Worm (Caenorhabditis elegans) whole organism, young adult: Measurements from ENCODE around the gene sand-1.

ENCODE experiments used
- B0019.2 ChIP-seq: fragments of 200-800 bp; sonication (Bioruptor generic); conservative IDR thresholded peaks from 2 replicates; pipeline ENCODE4 v1.3.6; 2022; ENCODE audit warnings: missing genetic modification reagents, missing genetic modification characterization, missing compliant biosample characterization
- B0261.1 ChIP-seq: sonication (generic microtip); optimal IDR thresholded peaks from 2 replicates; lab custom pipeline; 2016; ENCODE audit warnings: mild to moderate bottlenecking, missing genetic modification characterization, moderate library complexity, missing compliant biosample characterization
- F10E7.11 ChIP-seq: sonication (generic microtip); optimal IDR thresholded peaks from 2 replicates; lab custom pipeline; 2017; ENCODE audit warnings: mild to moderate bottlenecking, missing genetic modification characterization, moderate library complexity, missing compliant biosample characterization
- F23B12.7 ChIP-seq: sonication (generic microtip); optimal IDR thresholded peaks from 2 replicates; lab custom pipeline; 2017; ENCODE audit warnings: missing genetic modification characterization, mild to moderate bottlenecking, missing compliant biosample characterization, antibody characterized with exemption, moderate library complexity; ENCODE audit not compliant: insufficient read depth
- T26A5.8 ChIP-seq: sonication (generic microtip); optimal IDR thresholded peaks from 2 replicates; lab custom pipeline; 2016; ENCODE audit warnings: missing genetic modification characterization, missing compliant biosample characterization
- Y53G8AR.9 ChIP-seq: fragments of 200-800 bp; sonication (Bioruptor generic); conservative IDR thresholded peaks from 2 replicates; pipeline ENCODE4 v1.3.6; 2022; ENCODE audit warnings: missing genetic modification reagents, missing genetic modification characterization, missing compliant biosample characterization
- Y56A3A.18 ChIP-seq: fragments of 200-800 bp; sonication (Bioruptor generic); IDR thresholded peaks from 2 replicates; pipeline ENCODE4 v1.3.6; 2022; ENCODE audit warnings: missing genetic modification reagents, missing genetic modification characterization, missing compliant biosample characterization
- aptf-3 ChIP-seq: fragments of 200-800 bp; sonication (Bioruptor generic); IDR thresholded peaks from 2 replicates; pipeline ENCODE4 v1.3.6; 2022; ENCODE audit warnings: missing genetic modification characterization, missing compliant biosample characterization
- atf-7 ChIP-seq: sonication (generic microtip); optimal IDR thresholded peaks from 2 replicates; lab custom pipeline; 2017; ENCODE audit warnings: mild to moderate bottlenecking, missing genetic modification characterization, missing compliant biosample characterization
- athp-1 ChIP-seq: sonication (generic microtip); optimal IDR thresholded peaks from 2 replicates; lab custom pipeline; 2017; ENCODE audit warnings: mild to moderate bottlenecking, missing genetic modification characterization, missing compliant biosample characterization
- attf-5 ChIP-seq: fragments of 200-800 bp; sonication (Bioruptor generic); optimal IDR thresholded peaks from 2 replicates; lab custom pipeline; 2018; ENCODE audit warnings: mild to moderate bottlenecking, missing genetic modification characterization, missing compliant biosample characterization
- bed-1 ChIP-seq: fragments of 200-800 bp; sonication (Bioruptor generic); IDR thresholded peaks from 2 replicates; pipeline ENCODE4 v1.3.6; 2022; ENCODE audit warnings: missing genetic modification reagents, missing genetic modification characterization, missing compliant biosample characterization
- cebp-1 ChIP-seq, 2 experiments: fragments of 200-800 bp in 1 of 2; sonication (Bioruptor generic) in 1 of 2; sonication (generic microtip) in 1 of 2; IDR thresholded peaks in 1 of 2; optimal IDR thresholded peaks in 1 of 2; 2 replicates each; pipeline versions ENCODE4 v1.3.6 to Lab custom; 2017 to 2022; ENCODE audit warnings: missing compliant biosample characterization in 2 of 2, missing genetic modification characterization in 2 of 2, mild to moderate bottlenecking in 1 of 2, missing genetic modification reagents in 1 of 2, moderate library complexity in 1 of 2
- ceh-79 ChIP-seq: sonication (generic microtip); optimal IDR thresholded peaks from 2 replicates; lab custom pipeline; 2017; ENCODE audit warnings: mild to moderate bottlenecking, missing genetic modification characterization, missing compliant biosample characterization
- ceh-91 ChIP-seq: fragments of 200-800 bp; sonication (Bioruptor generic); IDR thresholded peaks from 2 replicates; pipeline ENCODE4 v1.3.6; 2022; ENCODE audit warnings: missing genetic modification reagents, missing genetic modification characterization, missing compliant biosample characterization
- die-1 ChIP-seq: sonication (generic microtip); optimal IDR thresholded peaks from 2 replicates; lab custom pipeline; 2016; ENCODE audit warnings: missing genotype, mild to moderate bottlenecking, missing genetic modification characterization, missing compliant biosample characterization
- dox-1 ChIP-seq: fragments of 200-800 bp; sonication (Bioruptor generic); IDR thresholded peaks from 2 replicates; pipeline ENCODE4 v1.3.6; 2022; ENCODE audit warnings: missing genetic modification reagents, missing genetic modification characterization, missing compliant biosample characterization
- efl-1 ChIP-seq: fragments of 150-350 bp; optimal IDR thresholded peaks from 2 replicates; lab custom pipeline; 2014; ENCODE audit warnings: missing biosample characterization, missing genetic modification reagents, missing genetic modification characterization
- ekl-4 ChIP-seq: fragments of 200-800 bp; sonication (Bioruptor generic); IDR thresholded peaks from 2 replicates; pipeline ENCODE4 v1.3.6; 2022; ENCODE audit warnings: missing genetic modification reagents, missing genetic modification characterization, missing compliant biosample characterization
- hlh-12 ChIP-seq: sonication (generic microtip); optimal IDR thresholded peaks from 2 replicates; lab custom pipeline; 2016; ENCODE audit warnings: missing genetic modification characterization, missing compliant biosample characterization
- hsf-1 ChIP-seq: fragments of 200-800 bp; sonication (Bioruptor generic); IDR thresholded peaks from 2 replicates; pipeline ENCODE4 v1.3.6; 2022; ENCODE audit warnings: missing genetic modification reagents, missing genetic modification characterization, missing compliant biosample characterization
- lin-35 ChIP-seq, 3 experiments: fragments of 150-350 bp in 2 of 3; sonication (generic microtip) in 1 of 3; optimal IDR thresholded peaks; 2 replicates each; lab custom pipeline; 2014 to 2018; ENCODE audit warnings: missing biosample characterization in 3 of 3, missing genetic modification characterization in 3 of 3, missing genetic modification reagents in 3 of 3
- lin-54 ChIP-seq: fragments of 200-800 bp; sonication (Bioruptor generic); optimal IDR thresholded peaks from 2 replicates; lab custom pipeline; 2018; ENCODE audit warnings: mild to moderate bottlenecking, missing genetic modification characterization, missing compliant biosample characterization
- lsl-1 ChIP-seq: fragments of 200-800 bp; sonication (Bioruptor generic); optimal IDR thresholded peaks from 2 replicates; lab custom pipeline; 2018; ENCODE audit warnings: mild to moderate bottlenecking, missing genetic modification characterization, moderate library complexity, missing compliant biosample characterization
- madf-10 ChIP-seq: sonication (generic microtip); optimal IDR thresholded peaks from 2 replicates; lab custom pipeline; 2016; ENCODE audit warnings: mild to moderate bottlenecking, missing genetic modification characterization, missing compliant biosample characterization
- mcd-1 ChIP-seq: fragments of 200-800 bp; sonication (Bioruptor generic); IDR thresholded peaks from 2 replicates; pipeline ENCODE4 v1.3.6; 2022; ENCODE audit warnings: missing genetic modification reagents, missing genetic modification characterization, missing compliant biosample characterization
- mes-4 ChIP-seq: sonication (generic microtip); optimal IDR thresholded peaks from 2 replicates; lab custom pipeline; 2016; ENCODE audit warnings: missing genotype, missing genetic modification characterization, missing compliant biosample characterization
- mxl-1 ChIP-seq: sonication (generic microtip); optimal IDR thresholded peaks from 2 replicates; lab custom pipeline; 2016; ENCODE audit warnings: missing genetic modification characterization, missing compliant biosample characterization
- nhr-120 ChIP-seq: fragments of 200-800 bp; sonication (Bioruptor generic); IDR thresholded peaks from 2 replicates; pipeline ENCODE4 v1.3.6; 2022; ENCODE audit warnings: missing genetic modification characterization, missing compliant biosample characterization
- nhr-27 ChIP-seq: fragments of 200-800 bp; sonication (Bioruptor generic); optimal IDR thresholded peaks from 2 replicates; lab custom pipeline; 2018; ENCODE audit warnings: mild to moderate bottlenecking, missing genetic modification characterization, moderate library complexity, missing compliant biosample characterization
- nhr-80 ChIP-seq: sonication (generic microtip); optimal IDR thresholded peaks from 2 replicates; lab custom pipeline; 2016; ENCODE audit warnings: missing genetic modification characterization, missing compliant biosample characterization
- pbrm-1 ChIP-seq: fragments of 200-800 bp; sonication (Bioruptor generic); IDR thresholded peaks from 2 replicates; pipeline ENCODE4 v1.3.6; 2022; ENCODE audit warnings: missing genetic modification reagents, missing genetic modification characterization, missing compliant biosample characterization
- rec-8 ChIP-seq, 2 experiments: sonication (generic microtip); optimal IDR thresholded peaks; 2 replicates each; lab custom pipeline; 2016; ENCODE audit warnings: mild to moderate bottlenecking in 2 of 2, missing genetic modification characterization in 2 of 2, missing genetic modification reagents in 2 of 2, missing genotype in 2 of 2, missing biosample characterization in 1 of 2, missing compliant biosample characterization in 1 of 2, moderate library complexity in 1 of 2
- snpc-1.3 ChIP-seq: sonication (generic microtip); optimal IDR thresholded peaks from 2 replicates; lab custom pipeline; 2017; ENCODE audit warnings: missing genetic modification characterization, mild to moderate bottlenecking, missing compliant biosample characterization, antibody characterized with exemption, moderate library complexity, missing genotype, missing genetic modification reagents; ENCODE audit not compliant: insufficient read depth
- snpc-4 ChIP-seq, 5 experiments: fragments of 150-350 bp in 1 of 5; sonication (generic microtip) in 4 of 5; optimal IDR thresholded peaks; 2 replicates each; lab custom pipeline; 2014 to 2018; ENCODE audit warnings: missing genetic modification characterization in 5 of 5, missing biosample characterization in 3 of 5, antibody characterized with exemption in 2 of 5, mild to moderate bottlenecking in 2 of 5, missing compliant biosample characterization in 2 of 5, missing genotype in 2 of 5, moderate library complexity in 2 of 5, missing genetic modification reagents in 1 of 5
- sptf-2 ChIP-seq: fragments of 200-800 bp; sonication (Bioruptor generic); optimal IDR thresholded peaks from 2 replicates; lab custom pipeline; 2018; ENCODE audit warnings: mild to moderate bottlenecking, missing genetic modification characterization, missing compliant biosample characterization
- tlf-1 ChIP-seq: fragments of 200-800 bp; sonication (Bioruptor generic); optimal IDR thresholded peaks from 2 replicates; lab custom pipeline; 2018; ENCODE audit warnings: mild to moderate bottlenecking, missing genetic modification characterization, missing compliant biosample characterization
- ztf-18 ChIP-seq: sonication (generic microtip); optimal IDR thresholded peaks from 2 replicates; lab custom pipeline; 2016; ENCODE audit warnings: missing genotype, mild to moderate bottlenecking, missing genetic modification characterization, missing compliant biosample characterization
- ztf-22 ChIP-seq: fragments of 200-800 bp; sonication (Bioruptor generic); optimal IDR thresholded peaks from 2 replicates; lab custom pipeline; 2018; ENCODE audit warnings: mild to moderate bottlenecking, missing genetic modification characterization, moderate library complexity, missing compliant biosample characterization

sand-1 gene

ce11 chrIV:5382609-5383008 lies 15.9 kb downstream of the sand-1 start, which contains the start of gene F41H10.1:
Gene F41H10.1 (plus strand): TSS chrIV:5382909.
- TF ChIP-seq cebp-1 (GFP tag; IDR thresholded peaks at IDR 0.05; lab: Robert Waterston, UW) (no peak), cebp-1 (tag; optimal IDR thresholded peaks at IDR 0.05; lab: Kevin White, UChicago) (no peak), ekl-4 (GFP tag; lab: Robert Waterston, UW) (no peak), dox-1 (GFP tag; lab: Robert Waterston, UW) (no peak), rec-8 (tag; optimal IDR thresholded peaks at IDR 0.05; lab: Kevin White, UChicago) (no peak), F10E7.11 (no peak), aptf-3 (GFP tag; lab: Robert Waterston, UW) (no peak)
- TF ChIP-seq, all 124 proteins: peak for 0

- TF ChIP-seq die-1 (tag; lab: Kevin White, UChicago) (no peak), hlh-12 (tag; lab: Kevin White, UChicago) (no peak), B0019.2 (GFP tag; lab: Robert Waterston, UW) (no peak), nhr-27 (tag; lab: Kevin White, UChicago) (no peak), Y53G8AR.9 (no peak), ztf-22 (GFP tag; lab: Kevin White, UChicago) (no peak), snpc-1.3 (tag; lab: Kevin White, UChicago) (no peak), lin-35 (GFP tag; optimal IDR thresholded peaks at IDR 0.05; lab: Kevin White, UChicago) (no peak), ceh-79 (tag; lab: Kevin White, UChicago) (no peak), sptf-2 (GFP tag; lab: Kevin White, UChicago) (no peak), athp-1 (tag; lab: Kevin White, UChicago) (no peak)
These were observed 18.4 kb downstream of the sand-1 start, which contains the start of gene F41H10.12 for ce11 chrIV:5385020-5385419. Gene F41H10.12 (plus strand): TSS chrIV:5385320.

- TF ChIP-seq bed-1 (GFP tag; lab: Robert Waterston, UW), result no peak
- TF ChIP-seq aptf-3 (GFP tag; lab: Robert Waterston, UW), result no peak
- peak; percentile 55 for TF ChIP-seq atf-7
- TF ChIP-seq attf-5 (GFP tag; lab: Kevin White, UChicago), result peak; percentile 31
- TF ChIP-seq ztf-18 (tag; lab: Kevin White, UChicago), result peak; percentile 47
- TF ChIP-seq F23B12.7 (tag; lab: Kevin White, UChicago), result no peak
- peak; percentile 89 for TF ChIP-seq nhr-80 (tag; lab: Kevin White, UChicago)
- no peak for TF ChIP-seq snpc-4 (GFP tag; optimal IDR thresholded peaks at IDR 0.05; lab: Kevin White, UChicago)
- TF ChIP-seq snpc-4 (tag; optimal IDR thresholded peaks at IDR 0.05; lab: Kevin White, UChicago), result peak in 1 of 4 experiments; percentile 23
- 0 out of 2 replicates have a peak, but pooled peaks have one; percentile 34 for TF ChIP-seq dox-1 (GFP tag; lab: Robert Waterston, UW)
- no peak for TF ChIP-seq nhr-120 (GFP tag; lab: Robert Waterston, UW)
- TF ChIP-seq cebp-1 (GFP tag; IDR thresholded peaks at IDR 0.05; lab: Robert Waterston, UW), result no peak
- peak; percentile 52 for TF ChIP-seq cebp-1 (tag; optimal IDR thresholded peaks at IDR 0.05; lab: Kevin White, UChicago)
- no peak for TF ChIP-seq Y53G8AR.9
- TF ChIP-seq B0261.1 (tag; lab: Kevin White, UChicago), result no peak
- TF ChIP-seq madf-10 (tag; lab: Kevin White, UChicago), result peak; percentile 2
- TF ChIP-seq tlf-1 (GFP tag; lab: Kevin White, UChicago), result no peak
- TF ChIP-seq, all 124 proteins: peak for 8
These were observed 21.9 kb downstream of the sand-1 start, which contains the start of gene elo-6 for ce11 chrIV:5388477-5389065. Gene elo-6 (minus strand): TSS chrIV:5388559.

- TF ChIP-seq ekl-4 (GFP tag; lab: Robert Waterston, UW) (peak; percentile 70; the same call in 1 of the 2 replicates), mxl-1 (tag; lab: Kevin White, UChicago) (no peak), mes-4 (tag; lab: Kevin White, UChicago) (no peak), lsl-1 (GFP tag; lab: Kevin White, UChicago) (peak; percentile 32), T26A5.8 (tag; lab: Kevin White, UChicago) (no peak), B0261.1 (tag; lab: Kevin White, UChicago) (no peak), mcd-1 (peak; percentile 45; the same call in 1 of the 2 replicates), Y53G8AR.9 (peak; percentile 73), hsf-1 (GFP tag; lab: Robert Waterston, UW) (peak; percentile 73), lin-54 (GFP tag; lab: Kevin White, UChicago) (peak; percentile 57), ceh-91 (GFP tag; lab: Robert Waterston, UW) (no peak), ceh-79 (tag; lab: Kevin White, UChicago) (no peak), Y56A3A.18 (GFP tag; lab: Robert Waterston, UW) (0 out of 2 replicates have a peak, but pooled peaks have one; percentile 27), snpc-1.3 (tag; lab: Kevin White, UChicago) (peak; percentile 71), efl-1 (GFP tag; lab: Kevin White, UChicago) (no peak), die-1 (tag; lab: Kevin White, UChicago) (no peak), dox-1 (GFP tag; lab: Robert Waterston, UW) (no peak), pbrm-1 (GFP tag; lab: Robert Waterston, UW) (0 out of 2 replicates have a peak, but pooled peaks have one; percentile 13)
These were observed 23.3 kb downstream of the sand-1 start for ce11 chrIV:5389951-5390350.
